Fruit fly (Drosophila melanogaster): Measurements from ENCODE around the gene Theg.

DNA sequence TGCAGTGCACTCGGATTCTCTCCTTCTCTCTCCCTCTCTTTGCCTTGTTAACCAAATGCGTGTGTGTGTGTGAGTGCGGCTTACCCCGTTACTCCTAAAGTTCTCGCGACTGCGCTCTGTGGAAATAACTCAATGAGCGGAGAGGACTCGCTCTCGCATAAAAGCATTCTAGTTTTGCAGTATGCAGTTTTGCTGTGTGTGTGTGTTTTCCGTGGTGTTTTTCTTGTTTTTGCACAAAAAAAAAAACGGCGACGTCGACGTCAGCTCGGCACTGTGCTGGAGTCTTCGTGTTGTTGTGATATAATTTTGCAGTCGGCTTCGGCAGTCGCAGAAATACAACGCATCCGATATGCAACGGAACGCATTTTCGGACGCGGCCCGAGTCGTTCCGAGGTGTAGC is 42.4 kb upstream of the Theg start:
- TF ChIP-seq jim (GFP tag; optimal IDR thresholded peaks at IDR 0.05) (no peak), dsf (GFP tag; optimal IDR thresholded peaks at IDR 0.05; ENCODE audit: borderline replicate concordance) (no peak), h (GFP tag; optimal IDR thresholded peaks at IDR 0.05) (no peak), psq (GFP tag; optimal IDR thresholded peaks at IDR 0.05) (no peak), ey (GFP tag; optimal IDR thresholded peaks at IDR 0.05) (no peak), CrebA (GFP tag; optimal IDR thresholded peaks at IDR 0.05; ENCODE audit: borderline replicate concordance) (no peak), lola (GFP tag; optimal IDR thresholded peaks at IDR 0.05) (no peak), br (GFP tag; optimal IDR thresholded peaks at IDR 0.05) (no peak), sage (GFP tag; optimal IDR thresholded peaks at IDR 0.05) (no peak), usp (GFP tag; optimal IDR thresholded peaks at IDR 0.05) (no peak), Dfd (GFP tag; optimal IDR thresholded peaks at IDR 0.05) (no peak), Sp1 (GFP tag; optimal IDR thresholded peaks at IDR 0.05) (peak; percentile 17), Hr83 (GFP tag; optimal IDR thresholded peaks at IDR 0.05; ENCODE audit: poor library complexity, severe bottlenecking) (no peak)
